Worm (Caenorhabditis elegans) whole organism, L2 larva: ENCODE data around the gene slc-9B.1.

Experiments
- F13H6.1 ChIP-seq: sonication (generic microtip); optimal IDR thresholded peaks from 2 replicates; lab custom pipeline; 2016; ENCODE audit warnings: missing genetic modification characterization, missing compliant biosample characterization
- R02D3.7 ChIP-seq: fragments of 150-350 bp; optimal IDR thresholded peaks from 2 replicates; lab custom pipeline; 2014; ENCODE audit warnings: missing biosample characterization, missing genetic modification characterization
- Y55F3AM.14 ChIP-seq: fragments of 200-800 bp; sonication (Bioruptor generic); optimal IDR thresholded peaks from 2 replicates; lab custom pipeline; 2018; ENCODE audit warnings: mild to moderate bottlenecking, missing genetic modification characterization, missing compliant biosample characterization
- ZK546.5 ChIP-seq: sonication (generic microtip); optimal IDR thresholded peaks from 2 replicates; lab custom pipeline; 2017; ENCODE audit warnings: missing biosample characterization, missing genetic modification characterization
- aly-2 ChIP-seq: fragments of 150-350 bp; optimal IDR thresholded peaks from 2 replicates; lab custom pipeline; 2014; ENCODE audit warnings: missing biosample characterization, missing genetic modification characterization
- blmp-1 ChIP-seq: sonication (generic microtip); optimal IDR thresholded peaks from 2 replicates; lab custom pipeline; 2017; ENCODE audit warnings: missing genetic modification characterization, mild to moderate bottlenecking, missing compliant biosample characterization, antibody characterized with exemption, moderate library complexity; ENCODE audit not compliant: insufficient read depth
- ceh-16 ChIP-seq: fragments of 150-350 bp; optimal IDR thresholded peaks from 2 replicates; lab custom pipeline; 2014; ENCODE audit warnings: missing biosample characterization, missing genetic modification characterization
- ceh-82 ChIP-seq: fragments of 150-350 bp; optimal IDR thresholded peaks from 2 replicates; lab custom pipeline; 2014; ENCODE audit warnings: missing biosample characterization, missing genetic modification characterization
- crh-2 ChIP-seq: sonication (generic microtip); optimal IDR thresholded peaks from 2 replicates; lab custom pipeline; 2017; ENCODE audit warnings: missing biosample characterization, missing genetic modification characterization
- dmd-4 ChIP-seq: sonication (generic microtip); optimal IDR thresholded peaks from 2 replicates; lab custom pipeline; 2017; ENCODE audit warnings: missing biosample characterization, missing genetic modification characterization
- egl-27 ChIP-seq: sonication (generic microtip); optimal IDR thresholded peaks from 3 replicates; lab custom pipeline; 2017; ENCODE audit warnings: missing biosample characterization, missing genetic modification reagents, missing genetic modification characterization
- elt-1 ChIP-seq: fragments of 150-350 bp; optimal IDR thresholded peaks from 2 replicates; lab custom pipeline; 2014; ENCODE audit warnings: missing biosample characterization, missing genetic modification characterization
- elt-3 ChIP-seq: sonication (generic microtip); optimal IDR thresholded peaks from 2 replicates; lab custom pipeline; 2017; ENCODE audit warnings: missing biosample characterization, missing genetic modification characterization
- fos-1 ChIP-seq: fragments of 150-350 bp; optimal IDR thresholded peaks from 2 replicates; lab custom pipeline; 2014; ENCODE audit warnings: missing biosample characterization, missing genetic modification characterization
- gmeb-1 ChIP-seq: fragments of 150-350 bp; optimal IDR thresholded peaks from 2 replicates; lab custom pipeline; 2014; ENCODE audit warnings: missing biosample characterization, missing genetic modification characterization
- lin-11 ChIP-seq: fragments of 150-350 bp; sonication (generic microtip); optimal IDR thresholded peaks from 2 replicates; lab custom pipeline; 2014; ENCODE audit warnings: missing biosample characterization, missing genetic modification characterization, inconsistent platforms, mixed read lengths
- lin-13 ChIP-seq: fragments of 150-350 bp; optimal IDR thresholded peaks from 2 replicates; lab custom pipeline; 2014; ENCODE audit warnings: missing biosample characterization, missing genetic modification reagents, missing genetic modification characterization
- lin-39 ChIP-seq: fragments of 150-350 bp; optimal IDR thresholded peaks from 2 replicates; lab custom pipeline; 2014; ENCODE audit warnings: missing biosample characterization, missing genetic modification reagents, missing genetic modification characterization
- lsy-2 ChIP-seq, 2 experiments: fragments of 150-350 bp in 1 of 2; sonication (generic microtip) in 1 of 2; optimal IDR thresholded peaks; 2 replicates each; lab custom pipeline; 2014 to 2017; ENCODE audit warnings: missing biosample characterization in 2 of 2, missing genetic modification characterization in 2 of 2
- mab-5 ChIP-seq: fragments of 150-350 bp; optimal IDR thresholded peaks from 2 replicates; lab custom pipeline; 2014; ENCODE audit warnings: missing biosample characterization, missing genetic modification characterization
- mbf-1 ChIP-seq: sonication (generic microtip); optimal IDR thresholded peaks from 2 replicates; lab custom pipeline; 2017; ENCODE audit warnings: missing biosample characterization, missing genetic modification characterization
- mdl-1 ChIP-seq, 2 experiments: fragments of 150-350 bp in 1 of 2; sonication (generic microtip) in 1 of 2; optimal IDR thresholded peaks; 2 replicates each; lab custom pipeline; 2017; ENCODE audit warnings: missing biosample characterization in 2 of 2, missing genetic modification characterization in 2 of 2
- nhr-10 ChIP-seq: sonication (generic microtip); optimal IDR thresholded peaks from 2 replicates; lab custom pipeline; 2017; ENCODE audit warnings: missing biosample characterization, missing genetic modification characterization
- nhr-11 ChIP-seq: fragments of 150-350 bp; optimal IDR thresholded peaks from 2 replicates; lab custom pipeline; 2014; ENCODE audit warnings: missing biosample characterization, missing genetic modification characterization
- nhr-12 ChIP-seq: fragments of 150-350 bp; optimal IDR thresholded peaks from 2 replicates; lab custom pipeline; 2014; ENCODE audit warnings: missing biosample characterization, missing genetic modification characterization
- nhr-129 ChIP-seq: fragments of 150-350 bp; optimal IDR thresholded peaks from 2 replicates; lab custom pipeline; 2014; ENCODE audit warnings: missing biosample characterization, missing genetic modification characterization
- nhr-21 ChIP-seq: fragments of 150-350 bp; optimal IDR thresholded peaks from 2 replicates; lab custom pipeline; 2014; ENCODE audit warnings: missing biosample characterization, missing genetic modification characterization
- nhr-23 ChIP-seq: fragments of 150-350 bp; optimal IDR thresholded peaks from 2 replicates; lab custom pipeline; 2014; ENCODE audit warnings: missing biosample characterization, missing genetic modification reagents, missing genetic modification characterization
- nhr-237 ChIP-seq: fragments of 150-350 bp; optimal IDR thresholded peaks from 2 replicates; lab custom pipeline; 2014; ENCODE audit warnings: missing biosample characterization, missing genetic modification characterization
- nhr-25 ChIP-seq: fragments of 150-350 bp; sonication (generic microtip); optimal IDR thresholded peaks from 3 replicates; lab custom pipeline; 2014; ENCODE audit warnings: missing biosample characterization, missing genetic modification characterization
- nhr-6 ChIP-seq: fragments of 150-350 bp; optimal IDR thresholded peaks from 2 replicates; lab custom pipeline; 2014; ENCODE audit warnings: missing biosample characterization, missing genetic modification characterization
- nhr-77 ChIP-seq: fragments of 150-350 bp; optimal IDR thresholded peaks from 2 replicates; lab custom pipeline; 2014; ENCODE audit warnings: missing biosample characterization, missing genetic modification characterization
- peb-1 ChIP-seq: fragments of 150-350 bp; optimal IDR thresholded peaks from 2 replicates; lab custom pipeline; 2014; ENCODE audit warnings: missing biosample characterization, missing genetic modification characterization
- sem-4 ChIP-seq: fragments of 150-350 bp; optimal IDR thresholded peaks from 2 replicates; lab custom pipeline; 2014; ENCODE audit warnings: missing biosample characterization, missing genetic modification reagents, missing genetic modification characterization
- skn-1 ChIP-seq: sonication (generic microtip); optimal IDR thresholded peaks from 2 replicates; lab custom pipeline; 2017; ENCODE audit warnings: missing biosample characterization, missing genetic modification characterization
- sma-3 ChIP-seq: sonication (generic microtip); optimal IDR thresholded peaks from 2 replicates; lab custom pipeline; 2016; ENCODE audit warnings: missing genetic modification reagents, missing genetic modification characterization, missing compliant biosample characterization
- sma-9 ChIP-seq, 2 experiments: fragments of 150-350 bp in 1 of 2; sonication (generic microtip) in 1 of 2; optimal IDR thresholded peaks; 2 replicates each; lab custom pipeline; 2014 to 2016; ENCODE audit warnings: missing genetic modification characterization in 2 of 2, mild to moderate bottlenecking in 1 of 2, missing biosample characterization in 1 of 2, missing compliant biosample characterization in 1 of 2, missing genetic modification reagents in 1 of 2, moderate library complexity in 1 of 2
- snpc-4 ChIP-seq: fragments of 150-350 bp; optimal IDR thresholded peaks from 2 replicates; lab custom pipeline; 2014; ENCODE audit warnings: missing biosample characterization, missing genetic modification characterization
- unc-39 ChIP-seq: fragments of 150-350 bp; optimal IDR thresholded peaks from 2 replicates; lab custom pipeline; 2014; ENCODE audit warnings: missing biosample characterization, missing genetic modification characterization
- unc-55 ChIP-seq: fragments of 150-350 bp; sonication (generic microtip); optimal IDR thresholded peaks from 3 replicates; lab custom pipeline; 2014; ENCODE audit warnings: missing biosample characterization, missing genetic modification reagents, missing genetic modification characterization
- unc-62 ChIP-seq: fragments of 150-350 bp; optimal IDR thresholded peaks from 2 replicates; lab custom pipeline; 2014; ENCODE audit warnings: missing biosample characterization, missing genetic modification reagents, missing genetic modification characterization
- ztf-1 ChIP-seq: fragments of 200-800 bp; sonication (Bioruptor generic); conservative IDR thresholded peaks from 2 replicates; pipeline ENCODE4 v1.3.6; 2022; ENCODE audit warnings: missing genetic modification characterization, missing compliant biosample characterization
- ztf-11 ChIP-seq: sonication (generic microtip); optimal IDR thresholded peaks from 2 replicates; lab custom pipeline; 2017; ENCODE audit warnings: missing biosample characterization, missing genetic modification characterization
- ztf-4 ChIP-seq: fragments of 150-350 bp; optimal IDR thresholded peaks from 2 replicates; lab custom pipeline; 2014; ENCODE audit warnings: missing biosample characterization, missing genetic modification characterization

slc-9B.1 gene

ce11 chrX:10279299-10279698 is at the start of gene slc-9B.1:
Gene slc-9B.1, plus strand, starts transcription at chrX:10279599.
- TF ChIP-seq nhr-129 (tag; lab: Kevin White, UChicago) (no peak), ZK546.5 (tag; lab: Kevin White, UChicago) (no peak), sma-9 (GFP tag; optimal IDR thresholded peaks at IDR 0.05; lab: Kevin White, UChicago) (no peak), sma-9 (tag; optimal IDR thresholded peaks at IDR 0.05; lab: Kevin White, UChicago) (no peak), unc-62 (GFP tag; lab: Kevin White, UChicago) (no peak), unc-39 (tag; lab: Kevin White, UChicago) (no peak), sem-4 (tag; lab: Kevin White, UChicago) (no peak), nhr-77 (tag; lab: Kevin White, UChicago) (no peak), mab-5 (tag; lab: Kevin White, UChicago) (no peak), nhr-237 (tag; lab: Kevin White, UChicago) (no peak), lin-11 (tag; lab: Kevin White, UChicago) (no peak), egl-27 (tag; lab: Kevin White, UChicago) (no peak), snpc-4 (no peak), lin-13 (no peak), dmd-4 (tag; lab: Kevin White, UChicago) (no peak), ztf-4 (tag; lab: Kevin White, UChicago) (no peak), nhr-25 (tag; lab: Kevin White, UChicago) (no peak), aly-2 (no peak)

DNA sequence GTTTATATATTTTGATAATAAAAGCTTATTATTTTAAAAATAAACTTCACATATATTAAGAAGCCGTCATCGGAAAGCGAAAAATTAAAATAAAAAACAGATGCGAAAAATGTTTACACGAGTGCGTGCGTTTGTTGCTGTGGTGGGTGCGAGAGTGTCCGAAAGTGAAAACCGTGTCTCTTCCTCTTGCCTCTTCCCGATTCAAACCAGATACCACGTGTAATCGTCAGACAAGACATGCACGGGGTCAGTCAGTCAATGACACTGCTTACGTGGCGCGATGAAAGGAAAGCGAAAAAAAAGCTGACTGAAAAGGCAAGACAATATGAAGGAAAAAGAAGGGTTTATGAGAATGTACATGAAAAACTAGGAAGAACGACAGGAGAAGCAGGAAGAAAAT is 48.5 kb upstream of the slc-9B.1 start:
- no peak for TF ChIP-seq F13H6.1 (tag; lab: Kevin White, UChicago)
- peak; percentile 10 for TF ChIP-seq fos-1
- TF ChIP-seq nhr-77 (tag; lab: Kevin White, UChicago) = no peak
- TF ChIP-seq nhr-25 (tag; lab: Kevin White, UChicago) = peak; percentile 2
- no peak for TF ChIP-seq sem-4 (tag; lab: Kevin White, UChicago)
- no peak for TF ChIP-seq ceh-82 (tag; lab: Kevin White, UChicago)
- no peak for TF ChIP-seq nhr-23 (tag; lab: Kevin White, UChicago)
- TF ChIP-seq ztf-1 (GFP tag; lab: Robert Waterston, UW) = no peak
- no peak for TF ChIP-seq nhr-12
- no peak for TF ChIP-seq elt-1 (tag; lab: Kevin White, UChicago)
- peak; percentile 59 for TF ChIP-seq crh-2
- TF ChIP-seq mbf-1 (tag; lab: Kevin White, UChicago) = no peak
- peak; percentile 93 for TF ChIP-seq blmp-1 (tag; lab: Kevin White, UChicago)
- TF ChIP-seq mdl-1 (tag; optimal IDR thresholded peaks at IDR 0.05; lab: Kevin White, UChicago) = peak in 1 of 2 experiments; percentile 14
- TF ChIP-seq nhr-237 (tag; lab: Kevin White, UChicago) = no peak
- no peak for TF ChIP-seq nhr-11 (tag; lab: Kevin White, UChicago)
- no peak for TF ChIP-seq R02D3.7 (tag; lab: Kevin White, UChicago)
- TF ChIP-seq lsy-2 (tag; optimal IDR thresholded peaks at IDR 0.05; lab: Kevin White, UChicago) = no peak
- no peak for TF ChIP-seq ZK546.5 (tag; lab: Kevin White, UChicago)
- peak; percentile 1 for TF ChIP-seq unc-55 (GFP tag; lab: Kevin White, UChicago)
- TF ChIP-seq lin-39 (tag; lab: Kevin White, UChicago) = no peak
- TF ChIP-seq nhr-129 (tag; lab: Kevin White, UChicago) = peak; percentile 40
- no peak for TF ChIP-seq sma-3 (GFP tag; lab: Kevin White, UChicago)
- no peak for TF ChIP-seq ceh-16 (tag; lab: Kevin White, UChicago)
- no peak for TF ChIP-seq lin-11 (tag; lab: Kevin White, UChicago)
- no peak for TF ChIP-seq Y55F3AM.14 (GFP tag; lab: Kevin White, UChicago)
- no peak for TF ChIP-seq nhr-21 (tag; lab: Kevin White, UChicago)
- no peak for TF ChIP-seq ztf-11 (tag; lab: Kevin White, UChicago)
- no peak for TF ChIP-seq snpc-4
- TF ChIP-seq unc-62 (GFP tag; lab: Kevin White, UChicago) = no peak
- no peak for TF ChIP-seq dmd-4 (tag; lab: Kevin White, UChicago)

ce11 chrX:10232395-10232794 is 47.0 kb upstream of the slc-9B.1 start:
- no peak for TF ChIP-seq snpc-4
- TF ChIP-seq lsy-2 (tag; optimal IDR thresholded peaks at IDR 0.05; lab: Kevin White, UChicago) = no peak
- no peak for TF ChIP-seq gmeb-1 (tag; lab: Kevin White, UChicago)
- TF ChIP-seq nhr-10 (tag; lab: Kevin White, UChicago) = no peak
- TF ChIP-seq peb-1 (tag; lab: Kevin White, UChicago) = no peak
- no peak for TF ChIP-seq sem-4 (tag; lab: Kevin White, UChicago)
- TF ChIP-seq Y55F3AM.14 (GFP tag; lab: Kevin White, UChicago) = no peak
- no peak for TF ChIP-seq unc-55 (GFP tag; lab: Kevin White, UChicago)
- no peak for TF ChIP-seq unc-39 (tag; lab: Kevin White, UChicago)
- no peak for TF ChIP-seq nhr-25 (tag; lab: Kevin White, UChicago)
- no peak for TF ChIP-seq nhr-23 (tag; lab: Kevin White, UChicago)
- TF ChIP-seq nhr-11 (tag; lab: Kevin White, UChicago) = no peak
- no peak for TF ChIP-seq skn-1 (tag; lab: Kevin White, UChicago)
- TF ChIP-seq nhr-129 (tag; lab: Kevin White, UChicago) = no peak
- TF ChIP-seq elt-3 (tag; lab: Kevin White, UChicago) = no peak
- TF ChIP-seq nhr-12 = no peak
- TF ChIP-seq sma-9 (GFP tag; optimal IDR thresholded peaks at IDR 0.05; lab: Kevin White, UChicago) = no peak
- TF ChIP-seq sma-9 (tag; optimal IDR thresholded peaks at IDR 0.05; lab: Kevin White, UChicago) = no peak
- no peak for TF ChIP-seq nhr-77 (tag; lab: Kevin White, UChicago)
- no peak for TF ChIP-seq nhr-6
- TF ChIP-seq nhr-21 (tag; lab: Kevin White, UChicago) = no peak
